Worm (Caenorhabditis elegans) whole organism, young adult: Measurements from ENCODE around the gene srbc-10.
"Not testable (repeated sequence)": the region's sequence is repeated elsewhere in the genome, so short reads cannot be mapped to it uniquely, and the experiment has no call there.

ENCODE experiments used
- B0035.1 ChIP-seq: sonication (generic microtip); optimal IDR thresholded peaks from 2 replicates; lab custom pipeline; 2016; ENCODE audit warnings: missing genetic modification characterization, mild to moderate bottlenecking, missing compliant biosample characterization, missing genotype, missing genetic modification reagents
- B0261.1 ChIP-seq: sonication (generic microtip); optimal IDR thresholded peaks from 2 replicates; lab custom pipeline; 2016; ENCODE audit warnings: mild to moderate bottlenecking, missing genetic modification characterization, moderate library complexity, missing compliant biosample characterization
- D2030.7 ChIP-seq: fragments of 200-800 bp; sonication (Bioruptor generic); IDR thresholded peaks from 2 replicates; pipeline ENCODE4 v1.3.6; 2022; ENCODE audit warnings: missing genetic modification reagents, missing genetic modification characterization, missing compliant biosample characterization
- F10E7.11 ChIP-seq: sonication (generic microtip); optimal IDR thresholded peaks from 2 replicates; lab custom pipeline; 2017; ENCODE audit warnings: mild to moderate bottlenecking, missing genetic modification characterization, moderate library complexity, missing compliant biosample characterization
- F23B12.7 ChIP-seq: sonication (generic microtip); optimal IDR thresholded peaks from 2 replicates; lab custom pipeline; 2017; ENCODE audit warnings: missing genetic modification characterization, mild to moderate bottlenecking, missing compliant biosample characterization, antibody characterized with exemption, moderate library complexity; ENCODE audit not compliant: insufficient read depth
- F37B4.10 ChIP-seq: fragments of 200-800 bp; sonication (Bioruptor generic); IDR thresholded peaks from 2 replicates; pipeline ENCODE4 v1.3.6; 2022; ENCODE audit warnings: missing genetic modification characterization, missing compliant biosample characterization
- Y56A3A.18 ChIP-seq: fragments of 200-800 bp; sonication (Bioruptor generic); IDR thresholded peaks from 2 replicates; pipeline ENCODE4 v1.3.6; 2022; ENCODE audit warnings: missing genetic modification reagents, missing genetic modification characterization, missing compliant biosample characterization
- ama-1 ChIP-seq, 3 experiments: fragments of 150-350 bp in 1 of 3; sonication (generic microtip) in 2 of 3; optimal IDR thresholded peaks; 2 replicates each; lab custom pipeline; 2014 to 2018; ENCODE audit warnings: missing biosample characterization in 2 of 3, missing genetic modification characterization in 2 of 3, missing genetic modification reagents in 2 of 3
- attf-5 ChIP-seq: fragments of 200-800 bp; sonication (Bioruptor generic); optimal IDR thresholded peaks from 2 replicates; lab custom pipeline; 2018; ENCODE audit warnings: mild to moderate bottlenecking, missing genetic modification characterization, missing compliant biosample characterization
- cebp-1 ChIP-seq, 2 experiments: fragments of 200-800 bp in 1 of 2; sonication (Bioruptor generic) in 1 of 2; sonication (generic microtip) in 1 of 2; IDR thresholded peaks in 1 of 2; optimal IDR thresholded peaks in 1 of 2; 2 replicates each; pipeline versions ENCODE4 v1.3.6 to Lab custom; 2017 to 2022; ENCODE audit warnings: missing compliant biosample characterization in 2 of 2, missing genetic modification characterization in 2 of 2, mild to moderate bottlenecking in 1 of 2, missing genetic modification reagents in 1 of 2, moderate library complexity in 1 of 2
- ceh-91 ChIP-seq: fragments of 200-800 bp; sonication (Bioruptor generic); IDR thresholded peaks from 2 replicates; pipeline ENCODE4 v1.3.6; 2022; ENCODE audit warnings: missing genetic modification reagents, missing genetic modification characterization, missing compliant biosample characterization
- egl-18 ChIP-seq: fragments of 200-800 bp; sonication (Bioruptor generic); IDR thresholded peaks from 2 replicates; pipeline ENCODE4 v1.3.6; 2022; ENCODE audit warnings: missing genetic modification reagents, missing genetic modification characterization, missing compliant biosample characterization
- gei-17 ChIP-seq: fragments of 200-800 bp; sonication (Bioruptor generic); optimal IDR thresholded peaks from 2 replicates; lab custom pipeline; 2018; ENCODE audit warnings: mild to moderate bottlenecking, missing genetic modification characterization, missing compliant biosample characterization
- him-1 ChIP-seq: sonication (generic microtip); optimal IDR thresholded peaks from 2 replicates; lab custom pipeline; 2016; ENCODE audit warnings: missing genotype, missing genetic modification reagents, missing genetic modification characterization, missing compliant biosample characterization
- hmg-20 ChIP-seq: fragments of 200-800 bp; sonication (Bioruptor generic); IDR thresholded peaks from 2 replicates; pipeline ENCODE4 v1.3.6; 2022; ENCODE audit warnings: missing genetic modification reagents, missing genetic modification characterization, missing compliant biosample characterization
- let-607 ChIP-seq, 2 experiments: fragments of 200-800 bp in 1 of 2; sonication (Bioruptor generic) in 1 of 2; sonication (generic microtip) in 1 of 2; optimal IDR thresholded peaks; 2 replicates each; lab custom pipeline; 2016 to 2018; ENCODE audit warnings: mild to moderate bottlenecking in 2 of 2, missing compliant biosample characterization in 2 of 2, missing genetic modification characterization in 2 of 2, moderate library complexity in 2 of 2, missing genotype in 1 of 2
- lin-26 ChIP-seq: fragments of 200-800 bp; sonication (Bioruptor generic); IDR thresholded peaks from 2 replicates; pipeline ENCODE4 v1.3.6; 2022; ENCODE audit warnings: missing genetic modification reagents, missing genetic modification characterization, missing compliant biosample characterization
- lin-40 ChIP-seq: sonication (generic microtip); optimal IDR thresholded peaks from 2 replicates; lab custom pipeline; 2016; ENCODE audit warnings: missing genetic modification characterization, mild to moderate bottlenecking, missing compliant biosample characterization, missing genotype, missing genetic modification reagents
- lsl-1 ChIP-seq: fragments of 200-800 bp; sonication (Bioruptor generic); optimal IDR thresholded peaks from 2 replicates; lab custom pipeline; 2018; ENCODE audit warnings: mild to moderate bottlenecking, missing genetic modification characterization, moderate library complexity, missing compliant biosample characterization
- madf-10 ChIP-seq: sonication (generic microtip); optimal IDR thresholded peaks from 2 replicates; lab custom pipeline; 2016; ENCODE audit warnings: mild to moderate bottlenecking, missing genetic modification characterization, missing compliant biosample characterization
- madf-6 ChIP-seq: fragments of 200-800 bp; sonication (Bioruptor generic); IDR thresholded peaks from 2 replicates; pipeline ENCODE4 v1.3.6; 2022; ENCODE audit warnings: missing genetic modification reagents, missing genetic modification characterization, missing compliant biosample characterization
- nfya-1 ChIP-seq: sonication (generic microtip); optimal IDR thresholded peaks from 2 replicates; lab custom pipeline; 2017; ENCODE audit warnings: antibody characterized with exemption, missing compliant biosample characterization, missing genetic modification characterization, borderline replicate concordance; ENCODE audit not compliant: insufficient read depth
- pbrm-1 ChIP-seq: fragments of 200-800 bp; sonication (Bioruptor generic); IDR thresholded peaks from 2 replicates; pipeline ENCODE4 v1.3.6; 2022; ENCODE audit warnings: missing genetic modification reagents, missing genetic modification characterization, missing compliant biosample characterization
- rec-8 ChIP-seq, 2 experiments: sonication (generic microtip); optimal IDR thresholded peaks; 2 replicates each; lab custom pipeline; 2016; ENCODE audit warnings: mild to moderate bottlenecking in 2 of 2, missing genetic modification characterization in 2 of 2, missing genetic modification reagents in 2 of 2, missing genotype in 2 of 2, missing biosample characterization in 1 of 2, missing compliant biosample characterization in 1 of 2, moderate library complexity in 1 of 2
- rpc-1 ChIP-seq, 2 experiments: fragments of 150-350 bp in 1 of 2; sonication (generic microtip) in 1 of 2; optimal IDR thresholded peaks; 2 replicates each; lab custom pipeline; 2014 to 2018; ENCODE audit warnings: missing biosample characterization in 1 of 2, missing genetic modification characterization in 1 of 2, missing genetic modification reagents in 1 of 2, missing genotype in 1 of 2
- snpc-1.1 ChIP-seq: sonication (generic microtip); optimal IDR thresholded peaks from 2 replicates; lab custom pipeline; 2017; ENCODE audit warnings: missing genetic modification characterization, mild to moderate bottlenecking, missing compliant biosample characterization, antibody characterized with exemption, moderate library complexity, missing genotype, missing genetic modification reagents; ENCODE audit not compliant: insufficient read depth
- somi-1 ChIP-seq: fragments of 200-800 bp; sonication (Bioruptor generic); optimal IDR thresholded peaks from 2 replicates; lab custom pipeline; 2018; ENCODE audit warnings: mild to moderate bottlenecking, missing genetic modification characterization, missing compliant biosample characterization
- tbp1 ChIP-seq: fragments of 200-800 bp; sonication (Bioruptor generic); optimal IDR thresholded peaks from 2 replicates; lab custom pipeline; 2018; ENCODE audit warnings: mild to moderate bottlenecking, missing genetic modification characterization, missing compliant biosample characterization
- tlf-1 ChIP-seq: fragments of 200-800 bp; sonication (Bioruptor generic); optimal IDR thresholded peaks from 2 replicates; lab custom pipeline; 2018; ENCODE audit warnings: mild to moderate bottlenecking, missing genetic modification characterization, missing compliant biosample characterization
- unc-130 ChIP-seq: sonication (generic microtip); optimal IDR thresholded peaks from 2 replicates; lab custom pipeline; 2016; ENCODE audit warnings: missing genetic modification reagents, missing genetic modification characterization, missing compliant biosample characterization
- xnd-1 ChIP-seq: sonication (generic microtip); optimal IDR thresholded peaks from 2 replicates; lab custom pipeline; 2016; ENCODE audit warnings: missing genotype, missing genetic modification reagents, missing genetic modification characterization, missing compliant biosample characterization
- ztf-18 ChIP-seq: sonication (generic microtip); optimal IDR thresholded peaks from 2 replicates; lab custom pipeline; 2016; ENCODE audit warnings: missing genotype, mild to moderate bottlenecking, missing genetic modification characterization, missing compliant biosample characterization
- ztf-22 ChIP-seq: fragments of 200-800 bp; sonication (Bioruptor generic); optimal IDR thresholded peaks from 2 replicates; lab custom pipeline; 2018; ENCODE audit warnings: mild to moderate bottlenecking, missing genetic modification characterization, moderate library complexity, missing compliant biosample characterization
- ztf-25 ChIP-seq: fragments of 200-800 bp; sonication (Bioruptor generic); IDR thresholded peaks from 2 replicates; pipeline ENCODE4 v1.3.6; 2022; ENCODE audit warnings: missing genetic modification reagents, missing genetic modification characterization, missing compliant biosample characterization
- ztf-28 ChIP-seq: fragments of 200-800 bp; sonication (Bioruptor generic); IDR thresholded peaks from 2 replicates; pipeline ENCODE4 v1.3.6; 2022; ENCODE audit warnings: missing genetic modification reagents, missing genetic modification characterization, missing compliant biosample characterization
- ztf-6 ChIP-seq: fragments of 200-800 bp; sonication (Bioruptor generic); IDR thresholded peaks from 2 replicates; pipeline ENCODE4 v1.3.6; 2022; ENCODE audit warnings: missing genetic modification reagents, missing genetic modification characterization, missing compliant biosample characterization

The srbc-10 gene

ce11 chrV:7520077-7520476, 27.3 kb upstream of the srbc-10 start, which contains the start of gene srb-19:
srb-19 (minus strand) TSS chrV:7520177.
- no peak for TF ChIP-seq ztf-28 (GFP tag; lab: Robert Waterston, UW)
- TF ChIP-seq unc-130 (GFP tag; lab: Kevin White, UChicago) = no peak
- TF ChIP-seq ztf-25 (GFP tag; lab: Robert Waterston, UW) = no peak
- no peak for TF ChIP-seq ama-1 (optimal IDR thresholded peaks at IDR 0.05; lab: Kevin White, UChicago)
- no peak for TF ChIP-seq ama-1 (GFP tag; optimal IDR thresholded peaks at IDR 0.05; lab: Kevin White, UChicago)

ce11 chrV:7514939-7515338, 22.1 kb upstream of the srbc-10 start, which contains the start of gene srb-18:
srb-18 (plus strand) TSS chrV:7515239.
- TF ChIP-seq snpc-1.1 (tag; lab: Kevin White, UChicago) (no peak), nfya-1 (tag; lab: Kevin White, UChicago) (no peak), ceh-91 (GFP tag; lab: Robert Waterston, UW) (no peak), B0261.1 (tag; lab: Kevin White, UChicago) (no peak), lsl-1 (GFP tag; lab: Kevin White, UChicago) (no peak), ama-1 (optimal IDR thresholded peaks at IDR 0.05; lab: Kevin White, UChicago) (no peak), ama-1 (GFP tag; optimal IDR thresholded peaks at IDR 0.05; lab: Kevin White, UChicago) (no peak), F37B4.10 (GFP tag; lab: Robert Waterston, UW) (no peak), hmg-20 (no peak), rec-8 (tag; optimal IDR thresholded peaks at IDR 0.05; lab: Kevin White, UChicago) (no peak)

ce11 chrV:7511465-7511864, 18.6 kb upstream of the srbc-10 start, which contains the start of gene nhr-171:
nhr-171 (plus strand) TSS chrV:7511765.
- not testable (repeated sequence) for TF ChIP-seq lin-40 (tag; lab: Kevin White, UChicago); F37B4.10 (GFP tag; lab: Robert Waterston, UW); unc-130 (GFP tag; lab: Kevin White, UChicago)

- TF ChIP-seq tlf-1 = no peak
- no peak for TF ChIP-seq xnd-1 (tag; lab: Kevin White, UChicago)
These were observed 15.8 kb upstream of the srbc-10 start, which contains the start of the genes str-31 and nhr-172 for ce11 chrV:7508566-7509044. str-31 (minus strand) TSS chrV:7508666. nhr-172 (plus strand) TSS chrV:7508994.

ce11 chrV:7506207-7506606, 13.4 kb upstream of the srbc-10 start:
- TF ChIP-seq B0035.1 (tag; lab: Kevin White, UChicago) = no peak
- TF ChIP-seq F10E7.11 = no peak
- TF ChIP-seq F23B12.7 (tag; lab: Kevin White, UChicago) = peak; percentile 60
- no peak for TF ChIP-seq ztf-6
- TF ChIP-seq ama-1 (optimal IDR thresholded peaks at IDR 0.05; lab: Kevin White, UChicago) = no peak
- TF ChIP-seq ama-1 (GFP tag; optimal IDR thresholded peaks at IDR 0.05; lab: Kevin White, UChicago) = no peak
- no peak for TF ChIP-seq madf-6 (GFP tag; lab: Robert Waterston, UW)
- no peak for TF ChIP-seq ztf-22 (GFP tag; lab: Kevin White, UChicago)
- peak; percentile 71 for TF ChIP-seq B0261.1 (tag; lab: Kevin White, UChicago)
- TF ChIP-seq him-1 (tag; lab: Kevin White, UChicago) = peak; percentile 67
- no peak for TF ChIP-seq nfya-1 (tag; lab: Kevin White, UChicago)
- TF ChIP-seq somi-1 = no peak
- TF ChIP-seq attf-5 (GFP tag; lab: Kevin White, UChicago) = no peak
- TF ChIP-seq pbrm-1 = peak; percentile 31; the same call in 1 of the 2 replicates
- TF ChIP-seq madf-10 (tag; lab: Kevin White, UChicago) = no peak
- TF ChIP-seq rpc-1 (optimal IDR thresholded peaks at IDR 0.05; lab: Kevin White, UChicago) = peak; percentile 54
- TF ChIP-seq rpc-1 (tag; optimal IDR thresholded peaks at IDR 0.05; lab: Kevin White, UChicago) = peak; percentile 73
- 0 out of 2 replicates have a peak, but pooled peaks have one; percentile 30 for TF ChIP-seq Y56A3A.18 (GFP tag; lab: Robert Waterston, UW)
- 0 out of 2 replicates have a peak, but pooled peaks have one; percentile 44 for TF ChIP-seq D2030.7 (GFP tag; lab: Robert Waterston, UW)
- TF ChIP-seq gei-17 = no peak
- no peak for TF ChIP-seq let-607 (tag; optimal IDR thresholded peaks at IDR 0.05; lab: Kevin White, UChicago)
- no peak for TF ChIP-seq egl-18
- TF ChIP-seq lin-26 (GFP tag; lab: Robert Waterston, UW) = peak; percentile 55; the same call in 1 of the 2 replicates
- peak; percentile 90 for TF ChIP-seq tbp1
- peak; percentile 15 for TF ChIP-seq ztf-18
- no peak for TF ChIP-seq cebp-1 (GFP tag; IDR thresholded peaks at IDR 0.05; lab: Robert Waterston, UW)
- TF ChIP-seq cebp-1 (tag; optimal IDR thresholded peaks at IDR 0.05; lab: Kevin White, UChicago) = no peak
